Worm (Caenorhabditis elegans): ENCODE results near the gene ZC395.11.

ce11 chrIII:5274250-5274649 is 11.9 kb downstream of the ZC395.11 start:
- TF ChIP-seq tbx-2 (tag; optimal IDR thresholded peaks at IDR 0.05) (no peak), dve-1 (tag; optimal IDR thresholded peaks at IDR 0.05) (no peak), fkh-10 (GFP tag; optimal IDR thresholded peaks at IDR 0.05) (no peak), ttx-3 (tag; optimal IDR thresholded peaks at IDR 0.05) (no peak), elt-2 (tag; optimal IDR thresholded peaks at IDR 0.05) (no peak), pqm-1 (tag; optimal IDR thresholded peaks at IDR 0.05) (no peak)

All from whole organism, late embryonic.